Worm (Caenorhabditis elegans) whole organism, mixed stage, embryonic: ENCODE data around the gene fip-1.
A peak's percentile ranks its signal among the peaks of the same experiment; 100 is the strongest.

Source experiments
- M03D4.4 ChIP-seq: sonication (generic microtip); optimal IDR thresholded peaks from 2 replicates; lab custom pipeline; 2017; ENCODE audit warnings: mild to moderate bottlenecking, missing genetic modification characterization, missing compliant biosample characterization
- bed-3 ChIP-seq: fragments of 200-800 bp; sonication (Bioruptor generic); optimal IDR thresholded peaks from 3 replicates; lab custom pipeline; 2018; ENCODE audit warnings: mild to moderate bottlenecking, missing genetic modification characterization, moderate library complexity, missing compliant biosample characterization
- blmp-1 ChIP-seq: fragments of 150-350 bp; optimal IDR thresholded peaks from 2 replicates; lab custom pipeline; 2014; ENCODE audit warnings: missing biosample characterization, missing genetic modification characterization
- ceh-43 ChIP-seq: fragments of 200-800 bp; sonication (Bioruptor generic); optimal IDR thresholded peaks from 2 replicates; lab custom pipeline; 2018; ENCODE audit warnings: mild to moderate bottlenecking, missing genetic modification characterization, moderate library complexity, missing compliant biosample characterization
- ceh-83 ChIP-seq: fragments of 200-800 bp; sonication (Bioruptor generic); optimal IDR thresholded peaks from 2 replicates; lab custom pipeline; 2018; ENCODE audit warnings: mild to moderate bottlenecking, missing genetic modification characterization, missing compliant biosample characterization
- ces-1 ChIP-seq: fragments of 150-350 bp; optimal IDR thresholded peaks from 2 replicates; lab custom pipeline; 2014; ENCODE audit warnings: missing biosample characterization, missing genetic modification reagents, missing genetic modification characterization
- cnd-1 ChIP-seq: fragments of 200-800 bp; sonication (Bioruptor generic); optimal IDR thresholded peaks from 2 replicates; lab custom pipeline; 2018; ENCODE audit warnings: mild to moderate bottlenecking, missing genetic modification characterization, missing compliant biosample characterization
- drap-1 ChIP-seq: fragments of 200-800 bp; sonication (Bioruptor generic); optimal IDR thresholded peaks from 3 replicates; lab custom pipeline; 2018; ENCODE audit warnings: mild to moderate bottlenecking, missing genetic modification characterization, missing compliant biosample characterization
- elt-1 ChIP-seq: sonication (generic microtip); optimal IDR thresholded peaks from 2 replicates; lab custom pipeline; 2017; ENCODE audit warnings: missing genetic modification characterization, mild to moderate bottlenecking, missing compliant biosample characterization, antibody characterized with exemption, moderate library complexity, borderline replicate concordance; ENCODE audit not compliant: insufficient read depth
- elt-3 ChIP-seq: fragments of 150-350 bp; optimal IDR thresholded peaks from 2 replicates; lab custom pipeline; 2014; ENCODE audit warnings: missing biosample characterization, missing genetic modification characterization
- flh-1 ChIP-seq: fragments of 200-800 bp; sonication (Bioruptor generic); optimal IDR thresholded peaks from 2 replicates; lab custom pipeline; 2018; ENCODE audit warnings: mild to moderate bottlenecking, missing genetic modification characterization, moderate library complexity, missing compliant biosample characterization
- ham-2 ChIP-seq: fragments of 200-800 bp; sonication (Bioruptor generic); optimal IDR thresholded peaks from 2 replicates; lab custom pipeline; 2018; ENCODE audit warnings: mild to moderate bottlenecking, missing genetic modification characterization, missing compliant biosample characterization
- hlh-1 ChIP-seq: fragments of 150-350 bp; optimal IDR thresholded peaks from 2 replicates; lab custom pipeline; 2014; ENCODE audit warnings: missing biosample characterization, missing genetic modification reagents, missing genetic modification characterization
- lin-13 ChIP-seq: fragments of 150-350 bp; optimal IDR thresholded peaks from 2 replicates; lab custom pipeline; 2014; ENCODE audit warnings: missing biosample characterization, missing genetic modification characterization
- lin-32 ChIP-seq: fragments of 200-800 bp; sonication (Bioruptor generic); optimal IDR thresholded peaks from 2 replicates; lab custom pipeline; 2018; ENCODE audit warnings: mild to moderate bottlenecking, missing genetic modification characterization, missing compliant biosample characterization
- lsy-2 ChIP-seq: fragments of 150-350 bp; optimal IDR thresholded peaks from 2 replicates; lab custom pipeline; 2014; ENCODE audit warnings: missing biosample characterization, missing genetic modification characterization
- mep-1 ChIP-seq: fragments of 150-350 bp; optimal IDR thresholded peaks from 2 replicates; lab custom pipeline; 2017; ENCODE audit warnings: missing biosample characterization, missing genetic modification reagents, missing genetic modification characterization, inconsistent platforms
- mls-2 ChIP-seq: sonication (generic microtip); optimal IDR thresholded peaks from 2 replicates; lab custom pipeline; 2016; ENCODE audit warnings: mild to moderate bottlenecking, missing genetic modification characterization, moderate library complexity, missing compliant biosample characterization
- nhr-12 ChIP-seq: fragments of 150-350 bp; optimal IDR thresholded peaks from 2 replicates; lab custom pipeline; 2014; ENCODE audit warnings: missing biosample characterization, missing genetic modification characterization
- nhr-2 ChIP-seq: fragments of 150-350 bp; optimal IDR thresholded peaks from 2 replicates; lab custom pipeline; 2014; ENCODE audit warnings: missing biosample characterization, missing genetic modification characterization
- nhr-237 ChIP-seq: fragments of 150-350 bp; optimal IDR thresholded peaks from 2 replicates; lab custom pipeline; 2014; ENCODE audit warnings: missing biosample characterization, missing genetic modification characterization
- nhr-28 ChIP-seq: fragments of 150-350 bp; optimal IDR thresholded peaks from 2 replicates; lab custom pipeline; 2014; ENCODE audit warnings: missing biosample characterization, missing genetic modification characterization
- pha-4 ChIP-seq: fragments of 150-350 bp; optimal IDR thresholded peaks from 2 replicates; lab custom pipeline; 2018; ENCODE audit warnings: missing biosample characterization, missing genetic modification reagents, missing genetic modification characterization
- sem-2 ChIP-seq: fragments of 200-800 bp; sonication (Bioruptor generic); optimal IDR thresholded peaks from 2 replicates; lab custom pipeline; 2018; ENCODE audit warnings: mild to moderate bottlenecking, missing genetic modification characterization, missing compliant biosample characterization
- snpc-4 ChIP-seq: fragments of 150-350 bp; optimal IDR thresholded peaks from 2 replicates; lab custom pipeline; 2014; ENCODE audit warnings: missing biosample characterization, missing genetic modification characterization
- sptf-1 ChIP-seq: sonication (generic microtip); optimal IDR thresholded peaks from 2 replicates; lab custom pipeline; 2017; ENCODE audit warnings: mild to moderate bottlenecking, missing genetic modification characterization, moderate library complexity, missing compliant biosample characterization
- tbx-8 ChIP-seq: fragments of 200-800 bp; sonication (Bioruptor generic); optimal IDR thresholded peaks from 2 replicates; lab custom pipeline; 2018; ENCODE audit warnings: mild to moderate bottlenecking, missing genetic modification characterization, moderate library complexity, missing compliant biosample characterization
- unc-120 ChIP-seq: sonication (generic microtip); optimal IDR thresholded peaks from 2 replicates; lab custom pipeline; 2017; ENCODE audit warnings: missing genetic modification characterization, missing compliant biosample characterization; ENCODE audit not compliant: poor library complexity, severe bottlenecking
- unc-39 ChIP-seq: fragments of 150-350 bp; optimal IDR thresholded peaks from 2 replicates; lab custom pipeline; 2014; ENCODE audit warnings: missing biosample characterization, missing genetic modification characterization
- unc-62 ChIP-seq: fragments of 150-350 bp; optimal IDR thresholded peaks from 2 replicates; lab custom pipeline; 2014; ENCODE audit warnings: missing biosample characterization, missing genetic modification reagents, missing genetic modification characterization
- zip-8 ChIP-seq: fragments of 150-350 bp; optimal IDR thresholded peaks from 2 replicates; lab custom pipeline; 2014; ENCODE audit warnings: missing biosample characterization, missing genetic modification characterization

fip-1 gene

DNA sequence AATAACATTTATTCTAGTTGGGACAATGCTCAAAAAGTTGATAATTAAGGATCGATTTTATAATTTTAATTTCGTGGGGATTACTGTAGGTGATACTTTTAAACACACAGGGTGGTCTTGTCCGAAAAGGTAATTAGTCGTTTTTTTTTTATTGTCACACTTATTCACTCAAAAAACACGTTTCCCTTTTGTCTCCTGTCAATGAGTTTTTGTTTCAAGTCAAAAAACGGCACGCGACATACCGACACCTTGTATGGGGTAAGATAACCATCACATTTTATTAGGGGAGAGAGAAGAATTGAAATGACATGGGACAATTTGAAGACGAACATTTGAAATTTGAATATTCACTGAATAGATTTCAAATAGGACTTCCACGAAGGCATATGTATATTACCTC, 14.4 kb upstream of the fip-1 start:
- TF ChIP-seq tbx-8, result no peak
- TF ChIP-seq lin-32 (GFP tag; lab: Kevin White, UChicago), result no peak
- TF ChIP-seq, all 35 proteins: peak for 0

DNA sequence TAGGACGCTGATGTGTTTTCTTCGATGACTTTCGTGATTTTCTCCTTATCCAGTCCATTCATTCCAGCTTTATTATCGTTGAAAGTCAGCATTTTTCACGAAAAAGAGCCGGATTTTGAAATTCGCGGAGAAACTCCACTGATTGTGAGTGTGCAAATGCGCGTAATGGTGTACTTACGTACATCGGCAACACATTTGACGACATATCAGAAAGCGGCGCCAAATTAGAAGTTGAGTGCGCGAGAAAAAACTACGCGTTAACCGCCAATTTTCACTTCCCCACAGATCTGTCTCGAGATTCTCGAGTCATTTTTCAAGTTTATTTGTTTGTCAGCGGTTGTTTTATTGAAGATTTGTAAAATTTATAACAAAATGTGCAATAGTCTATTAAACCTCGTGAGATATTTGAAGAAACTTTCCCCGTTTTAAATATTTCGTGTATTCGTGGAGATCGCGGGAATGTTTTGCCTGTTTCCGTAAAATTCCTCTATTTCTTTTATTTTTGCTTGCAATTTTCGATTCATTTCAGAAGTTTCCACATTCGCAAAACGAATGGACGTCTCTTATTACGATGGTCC, 11.1 kb upstream of the fip-1 start, which contains the start of the genes polk-1 and gpr-1:
polk-1 (minus strand) TSS at position 186 of the 578 bp plus-strand sequence.
gpr-1 (plus strand) TSS at position 528 of the 578 bp plus-strand sequence.
- no peak for TF ChIP-seq nhr-28 (tag; lab: Kevin White, UChicago)
- peak; percentile 23 for TF ChIP-seq mep-1 (tag; lab: Kevin White, UChicago)
- TF ChIP-seq ces-1, result peak; percentile 16
- no peak for TF ChIP-seq ham-2 (GFP tag; lab: Kevin White, UChicago)
- TF ChIP-seq blmp-1 (tag; lab: Kevin White, UChicago), result no peak
- peak; percentile 34 for TF ChIP-seq lsy-2 (tag; lab: Kevin White, UChicago)

DNA sequence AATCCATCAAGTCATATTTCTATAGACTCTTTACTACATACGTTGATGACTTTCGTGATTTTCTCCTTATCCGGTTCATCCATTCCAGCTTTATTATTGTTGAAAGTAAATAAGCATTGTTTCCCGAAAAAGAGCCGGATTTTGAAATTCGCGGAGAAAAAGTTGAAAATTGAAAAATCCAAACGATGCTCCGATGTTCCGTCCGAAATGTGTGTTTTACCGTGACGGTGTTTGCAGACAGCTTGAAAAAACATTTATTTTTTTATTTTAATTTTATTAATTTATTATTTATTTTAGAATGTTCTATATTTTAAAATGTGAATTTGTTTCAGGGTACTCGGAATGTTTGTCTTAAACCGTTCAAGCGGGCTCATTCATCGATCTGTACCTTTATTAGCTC, 8.7 kb upstream of the fip-1 start, which contains the start of gene dnj-10:
dnj-10 (plus strand) TSS at position 333 of the 400 bp plus-strand sequence.
- TF ChIP-seq nhr-12 (no peak), unc-62 (GFP tag; lab: Kevin White, UChicago) (no peak), mls-2 (no peak), nhr-2 (peak; percentile 3), flh-1 (GFP tag; lab: Kevin White, UChicago) (no peak), blmp-1 (tag; lab: Kevin White, UChicago) (no peak), mep-1 (tag; lab: Kevin White, UChicago) (peak; percentile 57), sptf-1 (tag; lab: Kevin White, UChicago) (no peak), lsy-2 (tag; lab: Kevin White, UChicago) (peak; percentile 65), zip-8 (tag; lab: Kevin White, UChicago) (no peak), nhr-28 (tag; lab: Kevin White, UChicago) (no peak), ceh-43 (GFP tag; lab: Kevin White, UChicago) (no peak), snpc-4 (tag; lab: Kevin White, UChicago) (no peak), nhr-237 (tag; lab: Kevin White, UChicago) (peak; percentile 3), M03D4.4 (no peak), tbx-8 (no peak), unc-39 (no peak), bed-3 (GFP tag; lab: Kevin White, UChicago) (no peak), ces-1 (peak; percentile 82), ham-2 (GFP tag; lab: Kevin White, UChicago) (no peak), hlh-1 (tag; lab: Kevin White, UChicago) (no peak), unc-120 (tag; lab: Kevin White, UChicago) (no peak), elt-1 (no peak), cnd-1 (tag; lab: Kevin White, UChicago) (no peak), elt-3 (tag; lab: Kevin White, UChicago) (no peak), ceh-83 (GFP tag; lab: Kevin White, UChicago) (no peak)

DNA sequence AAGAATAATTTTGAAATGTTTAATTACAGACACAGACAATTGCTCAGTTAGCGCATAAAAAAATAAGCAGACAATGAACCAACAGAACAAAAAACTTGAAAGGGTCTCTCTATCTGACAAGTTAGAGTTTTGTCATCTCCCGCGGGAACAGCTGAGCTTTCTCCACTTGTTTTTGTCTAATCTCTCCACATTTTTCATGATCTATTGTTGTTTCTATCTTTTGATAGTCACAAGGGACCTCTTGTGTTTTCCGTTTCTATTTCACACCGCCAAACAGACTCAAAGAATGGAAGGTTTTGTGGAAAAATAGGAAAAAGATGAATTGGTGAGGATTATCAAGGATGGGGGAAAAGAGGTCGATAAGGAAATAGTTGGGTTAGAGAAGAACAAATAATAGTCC, 2.7 kb upstream of the fip-1 start:
- no peak for TF ChIP-seq snpc-4 (tag; lab: Kevin White, UChicago)
- peak; percentile 63 for TF ChIP-seq hlh-1 (tag; lab: Kevin White, UChicago)

DNA sequence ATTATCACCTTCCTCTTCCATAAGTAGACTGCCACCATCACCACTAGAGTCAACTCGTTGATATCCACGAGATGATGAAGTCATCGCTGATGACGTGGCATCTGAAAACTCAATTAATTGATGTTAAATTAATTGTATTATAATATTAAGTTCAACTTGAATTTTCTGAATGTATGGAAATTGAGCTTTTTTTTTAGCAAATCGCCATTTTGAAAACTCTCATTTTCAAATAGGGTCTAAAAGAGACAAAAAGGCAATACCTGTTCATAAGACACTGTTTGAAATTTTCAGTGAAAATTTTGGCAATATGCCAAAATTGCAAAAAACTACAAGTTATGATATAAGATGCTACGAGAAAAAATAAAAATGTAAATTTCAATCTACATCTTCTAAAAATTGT, 4.1 kb downstream of the fip-1 start, which contains the start of gene twk-7:
twk-7 (minus strand) TSS at position 101 of the 400 bp plus-strand sequence.
- TF ChIP-seq mls-2 (no peak), pha-4 (tag; lab: Kevin White, UChicago) (no peak), cnd-1 (tag; lab: Kevin White, UChicago) (no peak), nhr-2 (no peak), nhr-237 (tag; lab: Kevin White, UChicago) (no peak), hlh-1 (tag; lab: Kevin White, UChicago) (no peak), nhr-12 (no peak), elt-1 (no peak), drap-1 (GFP tag; lab: Kevin White, UChicago) (no peak), lin-13 (no peak), nhr-28 (tag; lab: Kevin White, UChicago) (no peak), unc-39 (no peak), zip-8 (tag; lab: Kevin White, UChicago) (no peak), snpc-4 (tag; lab: Kevin White, UChicago) (no peak), sem-2 (GFP tag; lab: Kevin White, UChicago) (no peak), ceh-43 (GFP tag; lab: Kevin White, UChicago) (no peak)
- TF ChIP-seq, all 35 proteins: peak for 0
